Worm (Caenorhabditis elegans) whole organism, L3 larva: Measurements from ENCODE around the gene F49H6.12.

Experiments used
- ZK546.5 ChIP-seq: sonication (generic microtip); optimal IDR thresholded peaks from 2 replicates; lab custom pipeline; 2017; ENCODE audit warnings: missing biosample characterization, missing genetic modification characterization
- aly-2 ChIP-seq: fragments of 150-350 bp; optimal IDR thresholded peaks from 2 replicates; lab custom pipeline; 2014; ENCODE audit warnings: missing biosample characterization, missing genetic modification characterization
- ceh-16 ChIP-seq: sonication (generic microtip); optimal IDR thresholded peaks from 2 replicates; lab custom pipeline; 2017; ENCODE audit warnings: missing biosample characterization, missing genetic modification characterization
- ceh-28 ChIP-seq: fragments of 150-350 bp; optimal IDR thresholded peaks from 2 replicates; lab custom pipeline; 2014; ENCODE audit warnings: missing biosample characterization, missing genetic modification reagents, missing genetic modification characterization
- ceh-82 ChIP-seq: fragments of 150-350 bp; optimal IDR thresholded peaks from 2 replicates; lab custom pipeline; 2014; ENCODE audit warnings: missing biosample characterization, missing genetic modification characterization
- ceh-9 ChIP-seq: sonication (generic microtip); optimal IDR thresholded peaks from 2 replicates; lab custom pipeline; 2018; ENCODE audit warnings: missing biosample characterization, missing genetic modification characterization
- egl-27 ChIP-seq: sonication (generic microtip); optimal IDR thresholded peaks from 4 replicates; lab custom pipeline; 2017; ENCODE audit warnings: missing biosample characterization, missing genetic modification reagents, missing genetic modification characterization
- egl-5 ChIP-seq: fragments of 150-350 bp; optimal IDR thresholded peaks from 2 replicates; lab custom pipeline; 2017; ENCODE audit warnings: missing biosample characterization, missing genetic modification reagents, missing genetic modification characterization, inconsistent platforms
- elt-1 ChIP-seq: fragments of 150-350 bp; optimal IDR thresholded peaks from 2 replicates; lab custom pipeline; 2014; ENCODE audit warnings: missing biosample characterization, missing genetic modification characterization
- elt-2 ChIP-seq: sonication (generic microtip); optimal IDR thresholded peaks from 2 replicates; lab custom pipeline; 2016; ENCODE audit warnings: missing genetic modification reagents, mild to moderate bottlenecking, missing genetic modification characterization, missing compliant biosample characterization
- elt-3 ChIP-seq, 3 experiments: fragments of 150-350 bp in 1 of 3; sonication (generic microtip) in 2 of 3; optimal IDR thresholded peaks; 2 replicates in 2 of 3; 4 replicates in 1 of 3; lab custom pipeline; 2014 to 2017; ENCODE audit warnings: missing biosample characterization in 3 of 3, missing genetic modification characterization in 3 of 3
- eor-1 ChIP-seq, 2 experiments: fragments of 150-350 bp; optimal IDR thresholded peaks; 2 replicates each; lab custom pipeline; 2014 to 2018; ENCODE audit warnings: missing biosample characterization in 2 of 2, missing genetic modification characterization in 2 of 2
- fkh-10 ChIP-seq: sonication (generic microtip); optimal IDR thresholded peaks from 2 replicates; lab custom pipeline; 2017; ENCODE audit warnings: missing biosample characterization, missing genetic modification reagents, missing genetic modification characterization
- fkh-2 ChIP-seq: fragments of 150-350 bp; optimal IDR thresholded peaks from 2 replicates; lab custom pipeline; 2014; ENCODE audit warnings: missing biosample characterization, missing genetic modification reagents, missing genetic modification characterization
- jun-1 ChIP-seq: fragments of 150-350 bp; optimal IDR thresholded peaks from 2 replicates; lab custom pipeline; 2014; ENCODE audit warnings: missing biosample characterization, missing genetic modification reagents, missing genetic modification characterization
- lin-15B ChIP-seq: fragments of 150-350 bp; optimal IDR thresholded peaks from 2 replicates; lab custom pipeline; 2014; ENCODE audit warnings: missing biosample characterization, missing genetic modification characterization
- lsy-12 ChIP-seq: sonication (generic microtip); optimal IDR thresholded peaks from 2 replicates; lab custom pipeline; 2016; ENCODE audit warnings: mild to moderate bottlenecking, missing genetic modification characterization, missing compliant biosample characterization
- mdl-1 ChIP-seq: fragments of 150-350 bp; optimal IDR thresholded peaks from 2 replicates; lab custom pipeline; 2014; ENCODE audit warnings: missing biosample characterization, missing genetic modification characterization
- mml-1 ChIP-seq: fragments of 150-350 bp; sonication (generic microtip); optimal IDR thresholded peaks from 3 replicates; lab custom pipeline; 2014; ENCODE audit warnings: missing biosample characterization, missing genetic modification characterization
- nhr-11 ChIP-seq: fragments of 150-350 bp; optimal IDR thresholded peaks from 2 replicates; lab custom pipeline; 2014; ENCODE audit warnings: missing biosample characterization, missing genetic modification characterization
- nhr-12 ChIP-seq: fragments of 150-350 bp; optimal IDR thresholded peaks from 2 replicates; lab custom pipeline; 2014; ENCODE audit warnings: missing biosample characterization, missing genetic modification characterization
- nhr-23 ChIP-seq: fragments of 150-350 bp; optimal IDR thresholded peaks from 2 replicates; lab custom pipeline; 2014; ENCODE audit warnings: missing biosample characterization, missing genetic modification reagents, missing genetic modification characterization
- nhr-237 ChIP-seq: fragments of 150-350 bp; optimal IDR thresholded peaks from 2 replicates; lab custom pipeline; 2014; ENCODE audit warnings: missing biosample characterization, missing genetic modification characterization
- nhr-25 ChIP-seq: sonication (generic microtip); optimal IDR thresholded peaks from 2 replicates; lab custom pipeline; 2017; ENCODE audit warnings: missing biosample characterization, missing genetic modification characterization
- nhr-28 ChIP-seq: fragments of 150-350 bp; optimal IDR thresholded peaks from 2 replicates; lab custom pipeline; 2014; ENCODE audit warnings: missing biosample characterization, missing genetic modification characterization
- nhr-43 ChIP-seq: sonication (generic microtip); optimal IDR thresholded peaks from 2 replicates; lab custom pipeline; 2016; ENCODE audit warnings: mild to moderate bottlenecking, missing genetic modification characterization, missing compliant biosample characterization; ENCODE audit not compliant: poor library complexity, severe bottlenecking
- nhr-67 ChIP-seq: fragments of 150-350 bp; optimal IDR thresholded peaks from 2 replicates; lab custom pipeline; 2014; ENCODE audit warnings: missing biosample characterization, missing genetic modification characterization
- nhr-76 ChIP-seq: fragments of 150-350 bp; sonication (generic microtip); optimal IDR thresholded peaks from 5 replicates; lab custom pipeline; 2014; ENCODE audit warnings: missing biosample characterization, missing genetic modification characterization
- pha-4 ChIP-seq: fragments of 150-350 bp; optimal IDR thresholded peaks from 2 replicates; lab custom pipeline; 2014; ENCODE audit warnings: missing biosample characterization, missing genetic modification reagents, missing genetic modification characterization
- pqm-1 ChIP-seq: fragments of 150-350 bp; optimal IDR thresholded peaks from 2 replicates; lab custom pipeline; 2017; ENCODE audit warnings: missing biosample characterization, missing genetic modification characterization, inconsistent platforms
- sea-2 ChIP-seq: fragments of 150-350 bp; sonication (generic microtip); optimal IDR thresholded peaks from 4 replicates; lab custom pipeline; 2014; ENCODE audit warnings: missing biosample characterization, missing genetic modification reagents, missing genetic modification characterization
- skn-1 ChIP-seq: fragments of 150-350 bp; optimal IDR thresholded peaks from 2 replicates; lab custom pipeline; 2014; ENCODE audit warnings: missing biosample characterization, missing genetic modification characterization
- tbx-2 ChIP-seq: sonication (generic microtip); optimal IDR thresholded peaks from 2 replicates; lab custom pipeline; 2016; ENCODE audit warnings: mild to moderate bottlenecking, missing genetic modification characterization, missing compliant biosample characterization
- unc-39 ChIP-seq: sonication (generic microtip); optimal IDR thresholded peaks from 4 replicates; lab custom pipeline; 2017; ENCODE audit warnings: missing biosample characterization, missing genetic modification characterization
- unc-62 ChIP-seq: fragments of 150-350 bp; sonication (generic microtip); optimal IDR thresholded peaks from 4 replicates; lab custom pipeline; 2014; ENCODE audit warnings: missing biosample characterization, missing genetic modification reagents, missing genetic modification characterization
- zag-1 ChIP-seq: fragments of 150-350 bp; optimal IDR thresholded peaks from 2 replicates; lab custom pipeline; 2014; ENCODE audit warnings: missing biosample characterization, missing genetic modification characterization
- ztf-11 ChIP-seq: fragments of 150-350 bp; optimal IDR thresholded peaks from 2 replicates; lab custom pipeline; 2014; ENCODE audit warnings: missing biosample characterization, missing genetic modification characterization
- ztf-4 ChIP-seq: fragments of 150-350 bp; optimal IDR thresholded peaks from 2 replicates; lab custom pipeline; 2014; ENCODE audit warnings: missing biosample characterization, missing genetic modification characterization

The F49H6.12 gene

ce11 chrV:17016787-17017186 lies 4.5 kb downstream of the F49H6.12 start, which contains the start of gene srh-97:
Gene srh-97, plus strand, starts transcription at chrV:17017087.
- no peak for TF ChIP-seq elt-1 (tag; lab: Kevin White, UChicago)

ce11 chrV:17014050-17014449 lies 7.2 kb downstream of the F49H6.12 start, which contains the start of gene clc-13:
Gene clc-13, plus strand, starts transcription at chrV:17014408.
- TF ChIP-seq jun-1 (tag; lab: Kevin White, UChicago) (peak; percentile 4), lin-15B (tag; lab: Kevin White, UChicago) (no peak), nhr-237 (tag; lab: Kevin White, UChicago) (no peak), nhr-12 (tag; lab: Kevin White, UChicago) (no peak), unc-39 (tag; lab: Kevin White, UChicago) (no peak), tbx-2 (tag; lab: Kevin White, UChicago) (no peak), nhr-43 (tag; lab: Kevin White, UChicago) (no peak), ceh-16 (tag; lab: Kevin White, UChicago) (no peak), nhr-11 (tag; lab: Kevin White, UChicago) (no peak), pha-4 (no peak), nhr-76 (tag; lab: Kevin White, UChicago) (no peak), eor-1 (tag; optimal IDR thresholded peaks at IDR 0.05; lab: Kevin White, UChicago) (no peak), ztf-11 (tag; lab: Kevin White, UChicago) (no peak), fkh-2 (tag; lab: Kevin White, UChicago) (no peak), elt-1 (tag; lab: Kevin White, UChicago) (no peak), lsy-12 (tag; lab: Kevin White, UChicago) (no peak), pqm-1 (tag; lab: Kevin White, UChicago) (peak; percentile 74), ZK546.5 (tag; lab: Kevin White, UChicago) (no peak), fkh-10 (no peak), elt-2 (peak; percentile 95), ceh-28 (tag; lab: Kevin White, UChicago) (no peak), elt-3 (tag; optimal IDR thresholded peaks at IDR 0.05; lab: Kevin White, UChicago) (no peak), nhr-23 (no peak)

ce11 chrV:17013232-17013631 lies 8.0 kb downstream of the F49H6.12 start, which contains the start of gene clec-241:
Gene clec-241, minus strand, starts transcription at chrV:17013332.
- TF ChIP-seq ceh-9 (tag; lab: Kevin White, UChicago) (no peak), nhr-28 (tag; lab: Kevin White, UChicago) (no peak), elt-2 (no peak), fkh-10 (no peak), tbx-2 (tag; lab: Kevin White, UChicago) (no peak), nhr-67 (no peak), mdl-1 (tag; lab: Kevin White, UChicago) (no peak), pha-4 (no peak), ztf-4 (tag; lab: Kevin White, UChicago) (no peak), nhr-12 (tag; lab: Kevin White, UChicago) (no peak), zag-1 (tag; lab: Kevin White, UChicago) (no peak), nhr-43 (tag; lab: Kevin White, UChicago) (no peak), nhr-237 (tag; lab: Kevin White, UChicago) (no peak), nhr-76 (tag; lab: Kevin White, UChicago) (no peak), unc-62 (GFP tag; lab: Kevin White, UChicago) (no peak), ceh-16 (tag; lab: Kevin White, UChicago) (no peak)
- TF ChIP-seq, all 47 proteins: peak for 0

- TF ChIP-seq elt-2 (peak; percentile 64), ceh-28 (tag; lab: Kevin White, UChicago) (no peak), pqm-1 (tag; lab: Kevin White, UChicago) (peak; percentile 77), pha-4 (no peak), lsy-12 (tag; lab: Kevin White, UChicago) (no peak)
These were observed 11.8 kb downstream of the F49H6.12 start, which contains the start of the genes clc-12 and clec-240 for ce11 chrV:17009342-17010064. Gene clc-12, minus strand, starts transcription at chrV:17009388. Gene clec-240, plus strand, starts transcription at chrV:17010014.

- TF ChIP-seq ZK546.5 (tag; lab: Kevin White, UChicago) (no peak), nhr-25 (tag; lab: Kevin White, UChicago) (no peak), mml-1 (tag; lab: Kevin White, UChicago) (no peak), nhr-76 (tag; lab: Kevin White, UChicago) (no peak), unc-39 (tag; lab: Kevin White, UChicago) (no peak), ceh-82 (no peak), egl-5 (tag; lab: Kevin White, UChicago) (no peak), aly-2 (tag; lab: Kevin White, UChicago) (no peak), egl-27 (no peak), ceh-28 (tag; lab: Kevin White, UChicago) (no peak), elt-1 (tag; lab: Kevin White, UChicago) (no peak), jun-1 (tag; lab: Kevin White, UChicago) (no peak), nhr-28 (tag; lab: Kevin White, UChicago) (no peak), nhr-237 (tag; lab: Kevin White, UChicago) (no peak), skn-1 (tag; lab: Kevin White, UChicago) (no peak), sea-2 (GFP tag; lab: Kevin White, UChicago) (no peak), eor-1 (tag; optimal IDR thresholded peaks at IDR 0.05; lab: Kevin White, UChicago) (no peak), ceh-16 (tag; lab: Kevin White, UChicago) (no peak), ztf-4 (tag; lab: Kevin White, UChicago) (no peak)
These were observed 13.0 kb downstream of the F49H6.12 start, which contains the start of gene sri-69 for ce11 chrV:17008302-17008701. Gene sri-69, minus strand, starts transcription at chrV:17008402.
